Fruit fly (Drosophila melanogaster) whole organism, wandering third instar larva: Measurements from ENCODE around the gene bocks.
A peak's percentile ranks its signal among the peaks of the same experiment; 100 is the strongest.

ENCODE experiments used
- Abd-B ChIP-seq: fragments of >200 bp; optimal IDR thresholded peaks from 2 replicates; lab custom pipeline; 2017; ENCODE audit warnings: missing biosample characterization, missing genetic modification characterization
- CG9705 ChIP-seq: fragments of 200-800 bp; sonication (Bioruptor generic); optimal IDR thresholded peaks from 2 replicates; lab custom pipeline; 2018; ENCODE audit warnings: missing biosample characterization, mild to moderate bottlenecking, missing genetic modification characterization
- CrebA ChIP-seq: fragments of 200-800 bp; sonication (Bioruptor generic); optimal IDR thresholded peaks from 2 replicates; lab custom pipeline; 2016; ENCODE audit warnings: missing biosample characterization, mild to moderate bottlenecking, missing genetic modification characterization, borderline replicate concordance
- Dif ChIP-seq: fragments of 200-275, 200-300 bp; sonication (Bioruptor generic); optimal IDR thresholded peaks from 2 replicates; lab custom pipeline; 2018; ENCODE audit warnings: missing biosample characterization, missing genetic modification characterization; ENCODE audit not compliant: partially characterized antibody
- GATAd ChIP-seq: sonication (Bioruptor generic); optimal IDR thresholded peaks from 2 replicates; lab custom pipeline; 2016; ENCODE audit warnings: missing biosample characterization, missing genetic modification characterization
- HLH106 ChIP-seq: fragments of 200-800 bp; optimal IDR thresholded peaks from 3 replicates; lab custom pipeline; 2019; ENCODE audit warnings: missing biosample characterization, mild to moderate bottlenecking, missing genetic modification characterization, moderate library complexity
- Hnf4 ChIP-seq: fragments of 200-800 bp; sonication (Bioruptor generic); optimal IDR thresholded peaks from 2 replicates; lab custom pipeline; 2016; ENCODE audit warnings: missing biosample characterization, mild to moderate bottlenecking, missing genetic modification characterization
- Hr78 ChIP-seq: fragments of >200 bp; optimal IDR thresholded peaks from 2 replicates; lab custom pipeline; 2017; ENCODE audit warnings: missing biosample characterization, missing genetic modification characterization
- Hr83 ChIP-seq: fragments of 200-300 bp; sonication (Bioruptor generic); optimal IDR thresholded peaks from 2 replicates; lab custom pipeline; 2016; ENCODE audit warnings: missing biosample characterization, mild to moderate bottlenecking, missing genetic modification characterization, moderate library complexity; ENCODE audit not compliant: poor library complexity, severe bottlenecking
- Jra ChIP-seq: sonication (Bioruptor generic); optimal IDR thresholded peaks from 2 replicates; lab custom pipeline; 2016; ENCODE audit warnings: missing biosample characterization, missing genetic modification characterization
- Mio ChIP-seq: sonication (Bioruptor generic); optimal IDR thresholded peaks from 2 replicates; lab custom pipeline; 2016; ENCODE audit warnings: missing biosample characterization, missing genetic modification characterization
- Myc ChIP-seq: fragments of >200 bp; optimal IDR thresholded peaks from 2 replicates; lab custom pipeline; 2017
- N ChIP-seq: fragments of >200 bp; optimal IDR thresholded peaks from 2 replicates; lab custom pipeline; 2018; ENCODE audit warnings: missing biosample characterization, missing external identifiers, missing genetic modification characterization
- OdsH ChIP-seq: fragments of 200-800 bp; sonication (Bioruptor generic); optimal IDR thresholded peaks from 2 replicates; lab custom pipeline; 2016; ENCODE audit warnings: missing biosample characterization, mild to moderate bottlenecking, missing genetic modification characterization
- Rel ChIP-seq, 2 experiments: fragments of 200-800 bp; sonication (Bioruptor generic) in 1 of 2; optimal IDR thresholded peaks; 2 replicates in 1 of 2; 3 replicates in 1 of 2; lab custom pipeline; 2016 to 2019; ENCODE audit warnings: mild to moderate bottlenecking in 2 of 2, missing biosample characterization in 2 of 2, missing genetic modification characterization in 2 of 2, moderate library complexity in 1 of 2
- Sp1 ChIP-seq: fragments of 200-800 bp; sonication (Bioruptor generic); optimal IDR thresholded peaks from 3 replicates; lab custom pipeline; 2019; ENCODE audit warnings: missing biosample characterization, mild to moderate bottlenecking, missing genetic modification characterization, moderate library complexity
- Vsx2 ChIP-seq: fragments of 200-300, 225-300 bp; sonication (Bioruptor generic); optimal IDR thresholded peaks from 2 replicates; lab custom pipeline; 2018; ENCODE audit warnings: missing biosample characterization, missing genetic modification characterization; ENCODE audit not compliant: partially characterized antibody
- br ChIP-seq: fragments of 200-800 bp; sonication (Bioruptor generic); optimal IDR thresholded peaks from 2 replicates; lab custom pipeline; 2016; ENCODE audit warnings: missing biosample characterization, missing genetic modification characterization
- brk ChIP-seq: fragments of 200-800 bp; sonication (Bioruptor generic); optimal IDR thresholded peaks from 2 replicates; lab custom pipeline; 2016; ENCODE audit warnings: missing biosample characterization, mild to moderate bottlenecking, missing genetic modification characterization
- dl ChIP-seq, 2 experiments: fragments of 175-275, 200-275 bp in 1 of 2; fragments of 200-275 bp in 1 of 2; sonication (Bioruptor generic); optimal IDR thresholded peaks; lab custom pipeline; 2018; ENCODE audit warnings: mild to moderate bottlenecking in 2 of 2, missing biosample characterization in 2 of 2, missing genetic modification characterization in 2 of 2, moderate library complexity in 2 of 2; ENCODE audit not compliant: partially characterized antibody in 2 of 2, insufficient read depth in 1 of 2
- dmrt93B ChIP-seq: fragments of 200-800 bp; sonication (Bioruptor generic); optimal IDR thresholded peaks from 2 replicates; lab custom pipeline; 2018; ENCODE audit warnings: missing biosample characterization, mild to moderate bottlenecking, missing genetic modification characterization
- dsf ChIP-seq: sonication (Bioruptor generic); optimal IDR thresholded peaks from 2 replicates; lab custom pipeline; 2016; ENCODE audit warnings: missing biosample characterization, missing genetic modification characterization, borderline replicate concordance
- ey ChIP-seq: fragments of 200-800 bp; sonication (Bioruptor generic); optimal IDR thresholded peaks from 2 replicates; lab custom pipeline; 2016; ENCODE audit warnings: missing biosample characterization, missing genetic modification characterization
- foxo ChIP-seq, 2 experiments: fragments of 200-800 bp; sonication (Bioruptor generic); optimal IDR thresholded peaks; 2 replicates in 1 of 2; 3 replicates in 1 of 2; lab custom pipeline; 2016 to 2017; ENCODE audit warnings: missing biosample characterization in 2 of 2, missing genetic modification characterization in 2 of 2
- fru ChIP-seq: fragments of 200-800 bp; sonication (Bioruptor generic); optimal IDR thresholded peaks from 3 replicates; lab custom pipeline; 2016; ENCODE audit warnings: missing biosample characterization, mild to moderate bottlenecking, missing genetic modification characterization
- h ChIP-seq: fragments of 200-800 bp; sonication (Bioruptor generic); optimal IDR thresholded peaks from 3 replicates; lab custom pipeline; 2016; ENCODE audit warnings: missing biosample characterization, mild to moderate bottlenecking, missing genetic modification characterization
- jim ChIP-seq: fragments of 175-275, 200-325 bp; sonication (Bioruptor generic); optimal IDR thresholded peaks from 2 replicates; lab custom pipeline; 2016; ENCODE audit warnings: missing biosample characterization, mild to moderate bottlenecking, missing genetic modification characterization
- lola ChIP-seq: fragments of >200 bp; optimal IDR thresholded peaks from 2 replicates; lab custom pipeline; 2017; ENCODE audit warnings: missing biosample characterization, missing genetic modification characterization
- pan ChIP-seq: fragments of >200 bp; optimal IDR thresholded peaks from 2 replicates; lab custom pipeline; 2017
- psq ChIP-seq: fragments of 200-800 bp; sonication (Bioruptor generic); optimal IDR thresholded peaks from 3 replicates; lab custom pipeline; 2017; ENCODE audit warnings: missing biosample characterization, mild to moderate bottlenecking, missing genetic modification characterization, moderate library complexity
- rgr ChIP-seq: fragments of 200-800 bp; sonication (Bioruptor generic); optimal IDR thresholded peaks from 3 replicates; lab custom pipeline; 2016; ENCODE audit warnings: missing biosample characterization, mild to moderate bottlenecking, missing genetic modification characterization
- sage ChIP-seq: fragments of 200-800 bp; sonication (Bioruptor generic); optimal IDR thresholded peaks from 2 replicates; lab custom pipeline; 2016; ENCODE audit warnings: missing biosample characterization, mild to moderate bottlenecking, missing genetic modification characterization
- sv ChIP-seq: fragments of 200-800 bp; sonication (Bioruptor generic); optimal IDR thresholded peaks from 3 replicates; lab custom pipeline; 2016; ENCODE audit warnings: missing biosample characterization, missing genetic modification characterization
- tai ChIP-seq: sonication (Bioruptor generic); optimal IDR thresholded peaks from 2 replicates; lab custom pipeline; 2016; ENCODE audit warnings: missing biosample characterization, missing genetic modification characterization
- usp ChIP-seq: fragments of >200 bp; optimal IDR thresholded peaks from 2 replicates; lab custom pipeline; 2017; ENCODE audit warnings: missing biosample characterization, missing genetic modification characterization
- woc ChIP-seq: sonication (Bioruptor generic); optimal IDR thresholded peaks from 2 replicates; lab custom pipeline; 2016; ENCODE audit warnings: missing biosample characterization, mild to moderate bottlenecking, missing genetic modification characterization

bocks gene

DNA sequence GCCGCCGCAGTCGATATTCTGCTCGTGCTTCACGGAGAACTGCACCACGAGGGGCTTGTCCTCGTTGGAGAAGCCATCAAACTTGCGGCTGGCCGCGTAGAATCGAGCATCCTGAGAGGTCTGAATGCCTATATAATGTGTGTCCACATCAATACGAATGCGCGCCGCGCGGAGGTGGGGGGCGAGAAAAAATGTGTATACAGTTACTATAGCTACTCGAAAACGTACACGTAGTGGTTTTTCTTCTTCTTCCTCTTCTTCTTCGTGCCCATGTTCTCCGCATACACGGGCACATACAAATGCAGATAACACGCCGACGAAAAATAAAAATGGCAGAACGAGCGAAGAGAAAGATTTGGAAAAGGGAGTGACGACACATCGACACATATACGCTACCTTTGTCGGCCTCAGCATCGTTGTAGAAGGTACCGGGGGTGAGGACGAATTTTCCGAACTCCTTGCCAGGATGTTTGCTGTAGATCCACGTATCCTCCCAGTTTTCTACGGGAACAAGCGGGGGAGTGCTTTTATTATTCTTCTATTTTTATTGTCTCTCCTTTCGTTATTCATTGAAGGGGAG, 39.3 kb upstream of the bocks start:
- no peak for TF ChIP-seq Abd-B
- TF ChIP-seq psq (GFP tag; lab: Kevin White, UChicago): peak; percentile 88
- peak; percentile 97 for TF ChIP-seq CrebA (GFP tag; lab: Kevin White, UChicago)
- peak; percentile 38 for TF ChIP-seq Hr83 (GFP tag; lab: Kevin White, UChicago)
- TF ChIP-seq Mio (GFP tag; lab: Kevin White, UChicago): no peak
- TF ChIP-seq Rel (GFP tag; optimal IDR thresholded peaks at IDR 0.05; lab: Kevin White, UChicago): no peak
- TF ChIP-seq Rel (tag; optimal IDR thresholded peaks at IDR 0.05; lab: Kevin White, UChicago): peak; percentile 30
- no peak for TF ChIP-seq dsf (GFP tag; lab: Kevin White, UChicago)
- peak in 1 of 2 experiments; percentile 37 for TF ChIP-seq dl (GFP tag; optimal IDR thresholded peaks at IDR 0.05; lab: Kevin White, UChicago; ENCODE audit: insufficient read depth in 1 of 2, partially characterized antibody in 2 of 2)
- TF ChIP-seq jim: no peak
- TF ChIP-seq, all 38 proteins: peak for 5

DNA sequence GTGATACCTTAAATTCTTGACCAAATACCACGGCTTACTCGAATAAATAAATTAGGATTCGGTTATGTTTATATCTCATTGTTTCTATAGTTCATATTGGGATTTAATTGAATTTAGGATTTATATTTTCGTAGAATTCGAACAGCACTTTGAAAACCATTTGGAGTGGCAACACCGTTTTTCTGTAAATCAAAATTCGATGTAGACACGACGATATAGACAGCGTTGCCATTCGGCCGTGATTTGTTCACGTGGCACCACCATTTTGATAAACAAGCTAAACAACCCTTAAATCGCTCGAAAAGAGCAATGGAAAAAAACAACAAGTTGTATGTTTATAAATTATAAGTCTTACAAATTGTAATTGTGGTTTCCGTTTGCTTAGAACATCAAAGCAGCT, 37.8 kb upstream of the bocks start:
- TF ChIP-seq Hnf4 (GFP tag; lab: Kevin White, UChicago): peak; percentile 53
- TF ChIP-seq GATAd: no peak
- TF ChIP-seq brk (GFP tag; lab: Kevin White, UChicago): peak; percentile 34
- TF ChIP-seq Myc (lab: Kevin White, UChicago): peak; percentile 17

dm6 chr3R:9628036-9628435, 37.2 kb upstream of the bocks start:
- TF ChIP-seq Hr83 (GFP tag; lab: Kevin White, UChicago): no peak
- TF ChIP-seq woc (GFP tag; lab: Kevin White, UChicago): no peak
- no peak for TF ChIP-seq pan (lab: Kevin White, UChicago)
- no peak for TF ChIP-seq Hnf4 (GFP tag; lab: Kevin White, UChicago)
- no peak for TF ChIP-seq lola (GFP tag; lab: Kevin White, UChicago)
- no peak for TF ChIP-seq dl (GFP tag; optimal IDR thresholded peaks at IDR 0.05; lab: Kevin White, UChicago; ENCODE audit: insufficient read depth in 1 of 2, partially characterized antibody in 2 of 2)
- no peak for TF ChIP-seq jim
- no peak for TF ChIP-seq Myc (lab: Kevin White, UChicago)
- no peak for TF ChIP-seq Vsx2 (GFP tag; lab: Kevin White, UChicago)

DNA sequence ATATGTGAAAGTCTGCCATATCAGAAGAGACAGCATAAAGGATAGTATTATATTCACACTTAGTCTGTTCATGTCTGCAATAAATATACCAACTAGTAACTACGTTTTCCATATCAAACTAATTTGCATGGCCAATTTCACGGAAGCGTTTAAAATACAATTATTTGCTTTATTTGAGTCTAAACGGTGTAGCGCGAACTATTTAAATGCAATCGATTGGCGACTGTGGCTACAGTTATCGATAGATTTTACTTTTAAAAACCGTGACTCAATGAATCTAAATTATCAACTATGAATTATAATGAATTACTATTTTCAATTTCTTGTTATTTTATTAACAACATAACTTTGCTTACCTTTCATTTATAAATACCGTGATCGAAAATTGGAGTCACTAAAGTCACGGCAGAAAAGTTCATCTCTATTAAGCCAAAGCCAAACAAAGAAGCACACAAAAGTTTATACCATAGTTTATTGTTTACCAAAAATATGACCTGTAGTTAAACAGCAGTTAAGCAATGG, 36.1 kb upstream of the bocks start, which contains the start of the genes CG9427 and CG8319:
CG9427 (minus strand) TSS at position 51 of the 522 bp plus-strand sequence.
CG8319 (plus strand) TSS at position 442 of the 522 bp plus-strand sequence.
- TF ChIP-seq jim: no peak
- no peak for TF ChIP-seq CrebA (GFP tag; lab: Kevin White, UChicago)
- peak; percentile 79 for TF ChIP-seq Hnf4 (GFP tag; lab: Kevin White, UChicago)
- TF ChIP-seq fru (GFP tag; lab: Kevin White, UChicago): peak; percentile 60
- TF ChIP-seq N (GFP tag; lab: Kevin White, UChicago): no peak
- peak; percentile 60 for TF ChIP-seq br
- peak; percentile 42 for TF ChIP-seq psq (GFP tag; lab: Kevin White, UChicago)
- TF ChIP-seq brk (GFP tag; lab: Kevin White, UChicago): peak; percentile 58
- peak; percentile 6 for TF ChIP-seq sage (GFP tag; lab: Kevin White, UChicago)
- peak; percentile 59 for TF ChIP-seq Sp1 (GFP tag; lab: Kevin White, UChicago)
- TF ChIP-seq HLH106 (tag; lab: Kevin White, UChicago): peak; percentile 62
- TF ChIP-seq Rel (GFP tag; optimal IDR thresholded peaks at IDR 0.05; lab: Kevin White, UChicago): no peak
- TF ChIP-seq Rel (tag; optimal IDR thresholded peaks at IDR 0.05; lab: Kevin White, UChicago): peak; percentile 39
- no peak for TF ChIP-seq dmrt93B (GFP tag; lab: Kevin White, UChicago)
- TF ChIP-seq Dif (GFP tag; lab: Kevin White, UChicago): no peak
- no peak for TF ChIP-seq dl (GFP tag; optimal IDR thresholded peaks at IDR 0.05; lab: Kevin White, UChicago; ENCODE audit: insufficient read depth in 1 of 2, partially characterized antibody in 2 of 2)
- TF ChIP-seq usp (GFP tag; lab: Kevin White, UChicago): no peak
- peak; percentile 84 for TF ChIP-seq Jra
- TF ChIP-seq Myc (lab: Kevin White, UChicago): no peak
- TF ChIP-seq OdsH (GFP tag; lab: Kevin White, UChicago): peak; percentile 45
- TF ChIP-seq rgr (GFP tag; lab: Kevin White, UChicago): peak; percentile 73
- peak; percentile 25 for TF ChIP-seq woc (GFP tag; lab: Kevin White, UChicago)
- TF ChIP-seq CG9705: peak; percentile 8
- TF ChIP-seq ey (GFP tag; lab: Kevin White, UChicago): peak; percentile 61
- TF ChIP-seq tai (GFP tag; lab: Kevin White, UChicago): no peak
- TF ChIP-seq lola (GFP tag; lab: Kevin White, UChicago): no peak
- peak in 1 of 2 experiments; percentile 73 for TF ChIP-seq foxo (GFP tag; optimal IDR thresholded peaks at IDR 0.05; lab: Kevin White, UChicago)
- TF ChIP-seq sv (GFP tag; lab: Kevin White, UChicago): peak; percentile 48
- TF ChIP-seq Hr78 (GFP tag; lab: Kevin White, UChicago): no peak
- TF ChIP-seq h: peak; percentile 75
- TF ChIP-seq dsf (GFP tag; lab: Kevin White, UChicago): no peak
